Fruit fly (Drosophila melanogaster): Measurements from ENCODE around the gene CG9109.

CG9109 gene

dm6 chr2L:6045972-6046718 is 11.9 kb upstream of the CG9109 start, which contains the start of gene Pfas (continued):
- TF ChIP-seq dmrt99B (tag; optimal IDR thresholded peaks at IDR 0.05): no peak
- 0 out of 2 replicates have a peak, but pooled peaks have one; percentile 26 for TF ChIP-seq CG7372 (GFP tag; IDR thresholded peaks at IDR 0.05)
- TF ChIP-seq Rfx (GFP tag; IDR thresholded peaks at IDR 0.05): peak; percentile 77
- 0 out of 2 replicates have a peak, but pooled peaks have one; percentile 34 for TF ChIP-seq Adf1 (GFP tag; IDR thresholded peaks at IDR 0.05)
- peak; percentile 68 for TF ChIP-seq CG9932 (GFP tag; IDR thresholded peaks at IDR 0.05)
- TF ChIP-seq CG9215 (GFP tag; IDR thresholded peaks at IDR 0.05): peak; percentile 23; the same call in 1 of the 2 replicates
- TF ChIP-seq H15 (GFP tag; IDR thresholded peaks at IDR 0.05): no peak
- peak; percentile 16 for TF ChIP-seq CG14710 (tag; optimal IDR thresholded peaks at IDR 0.05)
- TF ChIP-seq ftz-f1 (GFP tag; optimal IDR thresholded peaks at IDR 0.05): peak; percentile 65
- TF ChIP-seq Atf6 (GFP tag; IDR thresholded peaks at IDR 0.05): peak; percentile 61
- TF ChIP-seq CG6854 (GFP tag; optimal IDR thresholded peaks at IDR 0.05): no peak
- TF ChIP-seq Nf-YC (tag; optimal IDR thresholded peaks at IDR 0.05): peak; percentile 76
- TF ChIP-seq CG12659 (GFP tag; optimal IDR thresholded peaks at IDR 0.05): peak; percentile 70
- TF ChIP-seq zfh1 (GFP tag; IDR thresholded peaks at IDR 0.05): peak; percentile 26; the same call in 1 of the 3 replicates
- peak; percentile 15 for TF ChIP-seq Atf-2 (GFP tag; optimal IDR thresholded peaks at IDR 0.05)
- peak; percentile 52 for TF ChIP-seq Camta (GFP tag; optimal IDR thresholded peaks at IDR 0.05)
- TF ChIP-seq CG10979 (tag; optimal IDR thresholded peaks at IDR 0.05): peak; percentile 22
- TF ChIP-seq CG14965 (GFP tag; optimal IDR thresholded peaks at IDR 0.05; ENCODE audit: borderline replicate concordance): no peak
- peak; percentile 41 for TF ChIP-seq ems (GFP tag; optimal IDR thresholded peaks at IDR 0.05)
- peak; percentile 64 for TF ChIP-seq ranshi (GFP tag; IDR thresholded peaks at IDR 0.05)
- 0 out of 4 replicates have a peak, but pooled peaks have one; percentile 17 for TF ChIP-seq Gug (GFP tag; IDR thresholded peaks at IDR 0.05)
- peak; percentile 84 for TF ChIP-seq gro (GFP tag; optimal IDR thresholded peaks at IDR 0.05)
- peak; percentile 38 for TF ChIP-seq Antp (GFP tag; optimal IDR thresholded peaks at IDR 0.05)
- no peak for TF ChIP-seq corto (GFP tag; optimal IDR thresholded peaks at IDR 0.05)
- no peak for TF ChIP-seq lmd (GFP tag; IDR thresholded peaks at IDR 0.05)
- TF ChIP-seq ewg (GFP tag; optimal IDR thresholded peaks at IDR 0.05): peak; percentile 6
- no peak for TF ChIP-seq CG8359 (GFP tag; optimal IDR thresholded peaks at IDR 0.05; ENCODE audit: borderline replicate concordance)
- peak; percentile 58 for TF ChIP-seq CG4424 (GFP tag; optimal IDR thresholded peaks at IDR 0.05)
- peak; percentile 26 for TF ChIP-seq MTF-1 (GFP tag; optimal IDR thresholded peaks at IDR 0.05; ENCODE audit: borderline replicate concordance)
- TF ChIP-seq crc (GFP tag; optimal IDR thresholded peaks at IDR 0.05): peak; percentile 34
- TF ChIP-seq Hey (tag; optimal IDR thresholded peaks at IDR 0.05): peak; percentile 35
- peak; percentile 25 for TF ChIP-seq MESR4 (GFP tag; optimal IDR thresholded peaks at IDR 0.05)
- peak; percentile 63 for TF ChIP-seq grau (tag; optimal IDR thresholded peaks at IDR 0.05)
- peak; percentile 56 for TF ChIP-seq CG18011 (GFP tag; optimal IDR thresholded peaks at IDR 0.05)
- TF ChIP-seq lilli (GFP tag; optimal IDR thresholded peaks at IDR 0.05): peak; percentile 81
- TF ChIP-seq CG14014 (GFP tag; IDR thresholded peaks at IDR 0.05): peak; percentile 42; the same call in 1 of the 2 replicates
- no peak for TF ChIP-seq Spps (tag; optimal IDR thresholded peaks at IDR 0.05)
- no peak for TF ChIP-seq otp (GFP tag; IDR thresholded peaks at IDR 0.05)
- no peak for TF ChIP-seq cg (GFP tag; optimal IDR thresholded peaks at IDR 0.05)
- TF ChIP-seq Dip3 (GFP tag; optimal IDR thresholded peaks at IDR 0.05): peak; percentile 61

dm6 chr2L:6045484-6045883 is 11.3 kb upstream of the CG9109 start:
- 0 out of 2 replicates have a peak, but pooled peaks have one; percentile 20 for TF ChIP-seq CG42726 (GFP tag; IDR thresholded peaks at IDR 0.05; ENCODE audit: partially characterized antibody)
- no peak for TF ChIP-seq nom (GFP tag; optimal IDR thresholded peaks at IDR 0.05)
